Worm (Caenorhabditis elegans) whole organism, early embryonic: ENCODE data around the gene gst-10.
"Not testable (repeated sequence)": the region's sequence is repeated elsewhere in the genome, so short reads cannot be mapped to it uniquely, and the experiment has no call there.

Source experiments
- B0310.2 ChIP-seq: sonication (generic microtip); optimal IDR thresholded peaks from 2 replicates; lab custom pipeline; 2016; ENCODE audit warnings: mild to moderate bottlenecking, missing genetic modification characterization, missing compliant biosample characterization
- F13C5.2 ChIP-seq: sonication (generic microtip); optimal IDR thresholded peaks from 2 replicates; lab custom pipeline; 2017; ENCODE audit warnings: mild to moderate bottlenecking, missing genetic modification characterization, inconsistent platforms, missing compliant biosample characterization
- aly-1 ChIP-seq: sonication (generic microtip); optimal IDR thresholded peaks from 2 replicates; lab custom pipeline; 2016; ENCODE audit warnings: missing genetic modification characterization, missing compliant biosample characterization
- ama-1 ChIP-seq: fragments of 150-350 bp; optimal IDR thresholded peaks from 2 replicates; lab custom pipeline; 2014
- ceh-13 ChIP-seq: fragments of 200-800 bp; sonication (Bioruptor generic); optimal IDR thresholded peaks from 2 replicates; lab custom pipeline; 2018; ENCODE audit warnings: mild to moderate bottlenecking, missing genetic modification characterization, missing compliant biosample characterization
- ceh-36 ChIP-seq: sonication (generic microtip); optimal IDR thresholded peaks from 2 replicates; lab custom pipeline; 2016; ENCODE audit warnings: missing genetic modification characterization, inconsistent platforms, missing compliant biosample characterization
- ets-7 ChIP-seq: sonication (generic microtip); optimal IDR thresholded peaks from 2 replicates; lab custom pipeline; 2016; ENCODE audit warnings: missing genotype, missing genetic modification characterization, missing compliant biosample characterization
- flt-1 ChIP-seq: fragments of 200-800 bp; sonication (Bioruptor generic); IDR thresholded peaks from 2 replicates; pipeline ENCODE4 v1.3.6; 2022; ENCODE audit warnings: missing genetic modification characterization, missing compliant biosample characterization
- hmbx-1 ChIP-seq: sonication (generic microtip); optimal IDR thresholded peaks from 2 replicates; lab custom pipeline; 2016; ENCODE audit warnings: mild to moderate bottlenecking, missing genetic modification characterization, missing compliant biosample characterization
- hmg-4 ChIP-seq: fragments of 200-800 bp; sonication (Bioruptor generic); optimal IDR thresholded peaks from 2 replicates; lab custom pipeline; 2018; ENCODE audit warnings: mild to moderate bottlenecking, missing genetic modification characterization, missing compliant biosample characterization
- hnd-1 ChIP-seq: sonication (generic microtip); optimal IDR thresholded peaks from 2 replicates; lab custom pipeline; 2016; ENCODE audit warnings: missing genetic modification characterization, missing compliant biosample characterization
- pes-1 ChIP-seq: fragments of 200-800 bp; sonication (Bioruptor generic); IDR thresholded peaks from 2 replicates; pipeline ENCODE4 v1.3.6; 2022; ENCODE audit warnings: missing genetic modification reagents, missing genetic modification characterization, missing compliant biosample characterization
- scrt-1 ChIP-seq: fragments of 200-800 bp; sonication (Bioruptor generic); IDR thresholded peaks from 2 replicates; pipeline ENCODE4 v1.3.6; 2022; ENCODE audit warnings: missing genetic modification characterization, missing compliant biosample characterization
- sea-1 ChIP-seq: fragments of 200-800 bp; sonication (Bioruptor generic); conservative IDR thresholded peaks from 2 replicates; pipeline ENCODE4 v1.3.6; 2022; ENCODE audit warnings: missing genetic modification characterization, missing compliant biosample characterization
- tbx-11 ChIP-seq: fragments of 200-800 bp; sonication (Bioruptor generic); IDR thresholded peaks from 2 replicates; pipeline ENCODE4 v1.3.6; 2022; ENCODE audit warnings: missing genetic modification characterization, missing compliant biosample characterization
- tbx-37 ChIP-seq: fragments of 200-800 bp; sonication (Bioruptor generic); conservative IDR thresholded peaks from 2 replicates; pipeline ENCODE4 v1.3.6; 2022; ENCODE audit warnings: missing genetic modification reagents, missing genetic modification characterization, missing compliant biosample characterization
- tra-4 ChIP-seq: sonication (generic microtip); optimal IDR thresholded peaks from 2 replicates; lab custom pipeline; 2017; ENCODE audit warnings: missing genetic modification characterization, missing compliant biosample characterization

gst-10 gene

DNA sequence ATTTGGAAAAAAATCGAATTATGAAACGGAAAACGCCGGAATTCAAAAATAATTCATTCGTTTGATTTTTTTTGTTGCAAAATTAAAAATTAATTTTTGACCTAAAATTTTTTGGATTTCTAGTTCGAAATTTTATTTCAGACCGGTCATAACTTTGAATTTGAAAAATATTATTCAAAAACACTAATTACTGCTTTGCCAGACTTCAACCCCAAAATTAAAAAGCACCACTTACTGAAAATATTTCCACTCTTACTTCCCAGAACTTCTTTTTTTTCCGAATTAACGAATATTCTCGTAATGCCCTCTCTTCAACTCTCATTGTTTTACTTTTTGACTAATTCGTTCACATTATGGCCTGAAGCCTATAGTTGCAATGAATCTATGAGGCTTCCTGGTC, 16.1 kb downstream of the gst-10 start, which contains the start of gene srt-4:
Gene srt-4 (plus strand): TSS at position 301 of the 400 bp plus-strand sequence.
- TF ChIP-seq hnd-1 (no peak), B0310.2 (tag; lab: Kevin White, UChicago) (no peak), tra-4 (tag; lab: Kevin White, UChicago) (no peak), hmg-4 (GFP tag; lab: Kevin White, UChicago) (no peak), ama-1 (lab: Kevin White, UChicago) (no peak), scrt-1 (GFP tag; lab: Robert Waterston, UW) (no peak), ceh-36 (tag; lab: Kevin White, UChicago) (no peak), F13C5.2 (tag; lab: Kevin White, UChicago) (no peak), hmbx-1 (tag; lab: Kevin White, UChicago) (no peak), flt-1 (GFP tag; lab: Robert Waterston, UW) (no peak), ceh-13 (no peak), tbx-11 (GFP tag; lab: Robert Waterston, UW) (no peak), tbx-37 (no peak), pes-1 (GFP tag; lab: Robert Waterston, UW) (no peak), sea-1 (no peak)

DNA sequence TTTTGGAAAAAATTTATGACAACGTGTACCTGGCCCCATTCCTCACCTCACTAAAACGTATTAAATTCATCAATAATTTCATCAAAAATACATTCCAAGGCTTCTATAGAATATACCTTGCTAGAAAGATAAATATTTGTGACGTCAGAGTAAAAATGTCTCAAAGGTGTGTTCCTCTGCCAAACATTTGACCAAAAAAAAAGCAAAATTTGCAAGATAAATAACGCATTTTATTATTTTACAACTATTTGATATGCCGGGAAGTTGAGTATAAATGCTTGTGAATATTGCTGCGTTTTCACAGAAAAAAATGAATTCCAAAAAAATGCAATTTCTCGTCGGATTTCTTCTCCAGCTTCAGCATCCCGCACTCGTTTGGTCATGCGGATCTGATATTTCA, 19.1 kb downstream of the gst-10 start, which contains the start of gene C29G2.3:
Gene C29G2.3 (plus strand): TSS at position 301 of the 400 bp plus-strand sequence.
- TF ChIP-seq B0310.2 (tag; lab: Kevin White, UChicago) (no peak), hmg-4 (GFP tag; lab: Kevin White, UChicago) (no peak), ets-7 (tag; lab: Kevin White, UChicago) (no peak), hmbx-1 (tag; lab: Kevin White, UChicago) (no peak), tra-4 (tag; lab: Kevin White, UChicago) (no peak), ama-1 (lab: Kevin White, UChicago) (no peak), flt-1 (GFP tag; lab: Robert Waterston, UW) (no peak), pes-1 (GFP tag; lab: Robert Waterston, UW) (no peak), aly-1 (tag; lab: Kevin White, UChicago) (no peak)

DNA sequence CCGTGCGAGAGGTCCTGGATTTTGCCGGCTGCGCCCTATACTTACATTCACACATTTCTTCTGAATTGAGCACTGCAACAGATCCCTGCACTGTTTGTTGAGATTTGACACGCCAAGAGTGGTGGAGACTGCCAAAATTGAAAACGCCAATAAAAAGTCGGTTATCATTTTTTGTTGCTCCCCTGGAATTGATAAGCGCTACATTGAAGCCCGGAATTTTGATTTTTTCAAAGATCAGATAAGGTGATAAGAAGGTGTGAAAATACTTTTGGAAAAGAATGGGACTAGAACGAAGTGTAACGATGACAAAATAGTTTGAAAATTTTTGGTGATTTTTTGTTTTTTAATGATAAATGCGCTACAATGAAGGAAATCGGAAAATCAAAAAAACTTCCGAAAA, 24.2 kb downstream of the gst-10 start, which contains the start of gene C29G2.6:
Gene C29G2.6 (minus strand): TSS at position 182 of the 400 bp plus-strand sequence.
- TF ChIP-seq ceh-13 (no peak), hmbx-1 (tag; lab: Kevin White, UChicago) (no peak), flt-1 (GFP tag; lab: Robert Waterston, UW) (no peak), B0310.2 (tag; lab: Kevin White, UChicago) (no peak), ceh-36 (tag; lab: Kevin White, UChicago) (no peak), ama-1 (lab: Kevin White, UChicago) (no peak), pes-1 (GFP tag; lab: Robert Waterston, UW) (no peak), hmg-4 (GFP tag; lab: Kevin White, UChicago) (no peak), F13C5.2 (tag; lab: Kevin White, UChicago) (no peak), tbx-37 (no peak), aly-1 (tag; lab: Kevin White, UChicago) (no peak), hnd-1 (no peak), sea-1 (no peak), tra-4 (tag; lab: Kevin White, UChicago) (no peak), tbx-11 (GFP tag; lab: Robert Waterston, UW) (no peak), ets-7 (tag; lab: Kevin White, UChicago) (no peak), scrt-1 (GFP tag; lab: Robert Waterston, UW) (no peak)

DNA sequence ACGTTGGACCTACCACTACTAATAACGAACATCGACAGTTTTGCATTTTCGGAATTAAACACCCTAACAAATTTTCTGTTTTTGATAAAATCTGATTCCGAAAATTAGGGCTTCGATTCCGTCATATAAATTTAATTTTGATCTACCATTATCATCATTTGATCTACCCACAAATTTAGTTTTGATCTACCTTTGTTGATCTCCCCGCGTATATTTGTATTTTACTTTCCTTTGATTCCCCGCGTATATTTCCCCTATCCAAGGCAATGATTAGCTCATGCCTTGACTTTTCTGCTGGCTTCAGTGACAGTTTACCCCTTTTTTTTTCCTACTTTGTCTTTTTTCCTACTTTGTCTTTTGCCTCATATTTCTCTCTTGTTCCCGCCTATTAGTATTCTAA, 28.3 kb downstream of the gst-10 start:
- TF ChIP-seq ceh-13 (no peak), sea-1 (no peak), ama-1 (lab: Kevin White, UChicago) (no peak), B0310.2 (tag; lab: Kevin White, UChicago) (no peak), scrt-1 (GFP tag; lab: Robert Waterston, UW) (no peak), tra-4 (tag; lab: Kevin White, UChicago) (no peak), F13C5.2 (tag; lab: Kevin White, UChicago) (no peak), aly-1 (tag; lab: Kevin White, UChicago) (no peak), ceh-36 (tag; lab: Kevin White, UChicago) (no peak), hmg-4 (GFP tag; lab: Kevin White, UChicago) (no peak), hnd-1 (no peak), flt-1 (GFP tag; lab: Robert Waterston, UW) (no peak), tbx-37 (no peak)

DNA sequence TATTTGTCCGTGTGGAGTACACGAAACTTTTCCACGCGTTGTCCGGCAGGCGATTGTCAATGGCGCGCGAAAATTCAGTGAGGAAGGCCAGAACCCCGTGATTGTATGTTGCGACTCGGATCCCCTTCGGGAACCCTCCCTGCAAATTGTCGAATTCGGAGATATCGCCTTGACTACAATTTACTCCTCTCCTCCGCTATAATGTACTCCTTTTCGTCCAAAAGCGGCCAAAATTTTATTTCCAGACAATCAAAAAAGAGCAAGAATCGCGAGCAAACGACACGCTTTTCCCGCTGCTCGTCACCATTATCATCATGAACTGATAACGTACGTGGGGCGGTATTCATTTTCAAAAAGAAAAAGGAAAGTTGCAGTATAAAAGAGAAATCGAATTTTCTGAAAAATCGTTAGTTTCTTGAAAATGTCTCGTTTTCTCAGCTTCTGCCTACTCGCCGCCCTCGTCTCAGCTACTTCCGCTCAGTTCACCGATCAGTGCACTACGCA, 30.7 kb downstream of the gst-10 start, which contains the start of gene irg-3:
Gene irg-3 (plus strand): TSS at position 419 of the 504 bp plus-strand sequence.
- no peak for TF ChIP-seq sea-1
- no peak for TF ChIP-seq hnd-1
- no peak for TF ChIP-seq scrt-1 (GFP tag; lab: Robert Waterston, UW)
- TF ChIP-seq tbx-37: no peak
- no peak for TF ChIP-seq tra-4 (tag; lab: Kevin White, UChicago)
- TF ChIP-seq ceh-13: no peak
- no peak for TF ChIP-seq pes-1 (GFP tag; lab: Robert Waterston, UW)
- no peak for TF ChIP-seq flt-1 (GFP tag; lab: Robert Waterston, UW)
- no peak for TF ChIP-seq tbx-11 (GFP tag; lab: Robert Waterston, UW)
- no peak for TF ChIP-seq hmbx-1 (tag; lab: Kevin White, UChicago)
- TF ChIP-seq hmg-4 (GFP tag; lab: Kevin White, UChicago): no peak
- TF ChIP-seq F13C5.2 (tag; lab: Kevin White, UChicago): no peak
- no peak for TF ChIP-seq ceh-36 (tag; lab: Kevin White, UChicago)
- TF ChIP-seq ets-7 (tag; lab: Kevin White, UChicago): no peak
- no peak for TF ChIP-seq B0310.2 (tag; lab: Kevin White, UChicago)
- TF ChIP-seq aly-1 (tag; lab: Kevin White, UChicago): no peak
- no peak for TF ChIP-seq ama-1 (lab: Kevin White, UChicago)

DNA sequence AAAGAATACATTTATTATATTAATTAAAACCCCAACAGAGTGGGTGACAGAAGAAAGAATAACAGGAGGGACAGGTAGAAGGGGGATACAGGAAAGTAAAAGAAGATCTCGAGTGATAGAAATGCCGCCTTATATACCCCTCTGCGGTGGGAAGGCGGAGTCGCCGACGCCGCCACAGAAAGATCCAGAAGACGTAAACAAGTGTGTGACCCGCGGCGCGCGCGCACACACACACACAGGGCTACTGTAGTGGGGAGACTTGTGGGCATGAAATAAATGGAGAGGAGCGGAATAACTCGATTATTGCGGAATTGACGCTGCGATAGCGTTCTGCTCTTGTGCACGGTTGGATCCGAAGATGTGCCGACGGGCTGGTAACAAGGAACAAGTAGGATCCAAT, 34.2 kb downstream of the gst-10 start:
- TF ChIP-seq tbx-37 (no peak), tbx-11 (GFP tag; lab: Robert Waterston, UW) (no peak), scrt-1 (GFP tag; lab: Robert Waterston, UW) (no peak), aly-1 (tag; lab: Kevin White, UChicago) (no peak)

DNA sequence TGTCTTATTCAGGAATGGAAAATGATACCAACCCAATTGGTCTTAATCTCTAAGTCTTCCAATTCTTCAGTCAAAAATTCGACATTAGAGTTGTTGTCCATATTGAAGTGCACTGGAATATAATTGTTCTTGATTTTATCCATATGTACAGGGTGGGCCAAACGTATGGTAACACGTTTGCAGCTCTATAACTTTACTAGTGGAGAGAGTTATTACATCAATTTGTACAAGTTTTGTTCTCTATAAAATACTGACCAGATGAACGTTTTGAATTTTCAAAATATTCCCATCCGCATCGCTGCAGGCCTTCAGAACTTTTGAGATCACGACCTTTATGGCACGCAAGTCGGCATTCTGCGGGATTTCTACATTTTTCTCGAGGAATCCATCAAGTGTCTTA, 37.3 kb downstream of the gst-10 start, which contains the start of gene F53E10.5:
Gene F53E10.5 (minus strand): TSS at position 101 of the 400 bp plus-strand sequence.
- TF ChIP-seq ceh-13; hmg-4 (GFP tag; lab: Kevin White, UChicago); ceh-36 (tag; lab: Kevin White, UChicago): not testable (repeated sequence)
